Worm (Caenorhabditis elegans) whole organism, midembryonic: ENCODE measurements around the gene pkhm-2.

ENCODE experiments used
- flt-1 ChIP-seq: fragments of 200-800 bp; sonication (Bioruptor generic); IDR thresholded peaks from 2 replicates; pipeline ENCODE4 v1.3.6; 2022; ENCODE audit warnings: missing genetic modification characterization, missing compliant biosample characterization
- med-1 ChIP-seq: sonication (generic microtip); optimal IDR thresholded peaks from 2 replicates; lab custom pipeline; 2017; ENCODE audit warnings: missing genetic modification characterization, mild to moderate bottlenecking, missing compliant biosample characterization, antibody characterized with exemption, missing genetic modification reagents; ENCODE audit not compliant: insufficient read depth
- ztf-23 ChIP-seq: fragments of 200-800 bp; sonication (Bioruptor generic); IDR thresholded peaks from 2 replicates; pipeline ENCODE4 v1.3.6; 2022; ENCODE audit warnings: missing genetic modification reagents, missing genetic modification characterization, missing compliant biosample characterization
- ztf-29 ChIP-seq: fragments of 200-800 bp; sonication (Bioruptor generic); IDR thresholded peaks from 2 replicates; pipeline ENCODE4 v1.3.6; 2022; ENCODE audit warnings: missing genetic modification reagents, missing genetic modification characterization, missing compliant biosample characterization

DNA sequence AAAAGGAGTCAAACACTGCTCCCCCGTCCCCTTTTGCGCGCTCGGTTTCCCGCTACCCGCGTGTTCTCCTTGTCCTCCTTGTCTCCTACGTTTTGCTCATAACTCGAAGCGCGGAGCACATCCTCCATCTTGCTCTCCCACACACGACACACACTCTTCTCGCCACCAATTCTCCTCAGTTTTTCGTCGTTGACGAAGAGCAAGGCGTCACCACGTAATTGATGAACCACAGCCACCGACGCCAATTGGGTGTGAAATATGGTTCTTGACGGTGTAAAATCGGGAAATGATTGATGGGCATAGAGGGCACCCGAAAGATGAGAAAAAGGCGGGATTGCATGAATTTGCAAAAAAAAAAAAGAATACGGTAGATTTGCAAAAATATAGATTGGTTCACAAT, 32.4 kb downstream of the pkhm-2 start:
- TF ChIP-seq med-1 (GFP tag; lab: Kevin White, UChicago) (no peak), flt-1 (no peak), ztf-23 (no peak), ztf-29 (GFP tag; lab: Robert Waterston, UW) (no peak)
